Comparison of ENCODE assay signal across 2 fruit fly cellular contexts in genomic region chr3L:16272338-16272959, dm6.
TF ChIP-seq lines count a peak whose summit lies in the region.

TSS of gene CG13066 (plus strand) at chr3L:16272909.

- TF ChIP-seq CTCF in whole organism, embryonic (GFP tag; optimal IDR thresholded peaks at IDR 0.05; lab: Kevin White, UChicago) = no peak

TF ChIP-seq in whole organism, embryonic, 481 proteins besides CTCF, POLR2A, EP300 and RAD21:
- peak; percentile 37; the same call in 1 of the 2 replicates for TF ChIP-seq vvl (GFP tag; IDR thresholded peaks at IDR 0.05; lab: Robert Waterston, UW)
- 0 out of 4 replicates have a peak, but pooled peaks have one; percentile 48 for TF ChIP-seq chinmo (GFP tag; IDR thresholded peaks at IDR 0.05; lab: Robert Waterston, UW; ENCODE audit: partially characterized antibody)
- no peak for TF ChIP-seq Sox100B (GFP tag; optimal IDR thresholded peaks at IDR 0.05; lab: Kevin White, UChicago)
- no peak for TF ChIP-seq jing (GFP tag; optimal IDR thresholded peaks at IDR 0.05; lab: Kevin White, UChicago)
- peak; percentile 52 for TF ChIP-seq sens (GFP tag; lab: Kevin White, UChicago)

TF ChIP-seq in whole organism, pupa, 21 proteins besides CTCF, POLR2A, EP300 and RAD21:
- peak; percentile 13 for TF ChIP-seq EcR (GFP tag; optimal IDR thresholded peaks at IDR 0.05; lab: Kevin White, UChicago)
- TF ChIP-seq CG8301 (tag; optimal IDR thresholded peaks at IDR 0.05; lab: Kevin White, UChicago) = no peak
